Fruit fly (Drosophila melanogaster) whole organism, pupa: ENCODE measurements around the gene Plap.

Source experiments
- CG10348 ChIP-seq: fragments of 200-800 bp; sonication (Bioruptor generic); IDR thresholded peaks from 2 replicates; pipeline ENCODE4 v1.3.6; 2022; ENCODE audit warnings: missing biosample characterization, missing genetic modification characterization
- CG12605 ChIP-seq: fragments of 200-800 bp; sonication (Bioruptor generic); IDR thresholded peaks from 2 replicates; pipeline ENCODE4 v1.3.6; 2022; ENCODE audit warnings: missing biosample characterization, missing genetic modification characterization
- CG13204 ChIP-seq: fragments of 200-800 bp; sonication (Bioruptor generic); optimal IDR thresholded peaks from 2 replicates; lab custom pipeline; 2018; ENCODE audit warnings: missing biosample characterization, mild to moderate bottlenecking, missing genetic modification characterization, moderate library complexity
- CG14655 ChIP-seq: fragments of 200-800 bp; sonication (Bioruptor generic); optimal IDR thresholded peaks from 3 replicates; lab custom pipeline; 2017; ENCODE audit warnings: mild to moderate bottlenecking, missing biosample characterization, missing genetic modification reagents, missing genetic modification characterization
- CG15710 ChIP-seq: fragments of 200-800 bp; sonication (Bioruptor generic); optimal IDR thresholded peaks from 2 replicates; lab custom pipeline; 2018; ENCODE audit warnings: missing biosample characterization, mild to moderate bottlenecking, missing genetic modification characterization, moderate library complexity
- CG17806 ChIP-seq: fragments of 200-800 bp; sonication (Bioruptor generic); optimal IDR thresholded peaks from 2 replicates; lab custom pipeline; 2018; ENCODE audit warnings: missing biosample characterization, mild to moderate bottlenecking, missing genetic modification characterization, moderate library complexity
- CG32121 ChIP-seq: fragments of 200-800 bp; sonication (Bioruptor generic); IDR thresholded peaks from 2 replicates; pipeline ENCODE4 v1.3.6; 2022; ENCODE audit warnings: missing biosample characterization, missing genetic modification characterization
- CG34367 ChIP-seq: fragments of 200-800 bp; sonication (Bioruptor generic); optimal IDR thresholded peaks from 2 replicates; lab custom pipeline; 2018; ENCODE audit warnings: missing biosample characterization, mild to moderate bottlenecking, missing genetic modification characterization
- CG4496 ChIP-seq: fragments of 200-800 bp; sonication (Bioruptor generic); IDR thresholded peaks from 3 replicates; pipeline ENCODE4 v1.3.6; 2022; ENCODE audit warnings: missing biosample characterization, missing genetic modification characterization
- CG8159 ChIP-seq: fragments of 200-800 bp; sonication (Bioruptor generic); optimal IDR thresholded peaks from 3 replicates; lab custom pipeline; 2018; ENCODE audit warnings: missing biosample characterization, mild to moderate bottlenecking, missing genetic modification characterization, moderate library complexity
- CG8301 ChIP-seq: fragments of 200-800 bp; sonication (Bioruptor generic); optimal IDR thresholded peaks from 2 replicates; lab custom pipeline; 2018; ENCODE audit warnings: missing biosample characterization, mild to moderate bottlenecking, missing genetic modification characterization
- CG9948 ChIP-seq: fragments of 200-800 bp; sonication (Bioruptor generic); optimal IDR thresholded peaks from 2 replicates; lab custom pipeline; 2018; ENCODE audit warnings: missing biosample characterization, mild to moderate bottlenecking, missing genetic modification characterization, moderate library complexity
- D1 ChIP-seq: fragments of 200-800 bp; sonication (Bioruptor generic); optimal IDR thresholded peaks from 2 replicates; lab custom pipeline; 2018; ENCODE audit warnings: missing biosample characterization, mild to moderate bottlenecking, missing genetic modification characterization, moderate library complexity
- EcR ChIP-seq: fragments of 200-800 bp; sonication (Bioruptor generic); optimal IDR thresholded peaks from 3 replicates; lab custom pipeline; 2019; ENCODE audit warnings: missing biosample characterization, missing genetic modification characterization, mild to moderate bottlenecking, moderate library complexity, missing genetic modification reagents
- Ets98B ChIP-seq: fragments of 200-800 bp; sonication (Bioruptor generic); IDR thresholded peaks from 2 replicates; pipeline ENCODE4 v1.3.6; 2022; ENCODE audit warnings: missing biosample characterization, missing genetic modification characterization
- Pif1A ChIP-seq: fragments of 200-800 bp; sonication (Bioruptor generic); optimal IDR thresholded peaks from 3 replicates; lab custom pipeline; 2016; ENCODE audit warnings: missing biosample characterization, missing genetic modification characterization
- Pif1B ChIP-seq: fragments of 200-800 bp; sonication (Bioruptor generic); optimal IDR thresholded peaks from 3 replicates; lab custom pipeline; 2016; ENCODE audit warnings: missing biosample characterization, missing genetic modification characterization
- Snoo ChIP-seq: fragments of 200-800 bp; sonication (Bioruptor generic); optimal IDR thresholded peaks from 3 replicates; lab custom pipeline; 2017; ENCODE audit warnings: missing biosample characterization, mild to moderate bottlenecking, missing genetic modification characterization, inconsistent platforms
- fd96Ca ChIP-seq: fragments of 200-800 bp; sonication (Bioruptor generic); IDR thresholded peaks from 3 replicates; pipeline ENCODE4 v1.3.6; 2022; ENCODE audit warnings: missing biosample characterization, missing genetic modification characterization
- gl ChIP-seq: fragments of 200-800 bp; sonication (Bioruptor generic); optimal IDR thresholded peaks from 2 replicates; lab custom pipeline; 2018; ENCODE audit warnings: missing biosample characterization, mild to moderate bottlenecking, missing genetic modification characterization
- rn ChIP-seq: fragments of 200-800 bp; sonication (Bioruptor generic); IDR thresholded peaks from 2 replicates; pipeline ENCODE4 v1.3.6; 2022; ENCODE audit warnings: missing biosample characterization, missing genetic modification characterization

Plap gene

dm6 chr2L:1125437-1125836, 44.7 kb downstream of the Plap start:
- TF ChIP-seq CG9948 (tag; lab: Kevin White, UChicago) (no peak), CG12605 (GFP tag; lab: Robert Waterston, UW) (0 out of 2 replicates have a peak, but pooled peaks have one; percentile 18), CG4496 (GFP tag; lab: Robert Waterston, UW) (peak; percentile 25; the same call in 1 of the 3 replicates)

DNA sequence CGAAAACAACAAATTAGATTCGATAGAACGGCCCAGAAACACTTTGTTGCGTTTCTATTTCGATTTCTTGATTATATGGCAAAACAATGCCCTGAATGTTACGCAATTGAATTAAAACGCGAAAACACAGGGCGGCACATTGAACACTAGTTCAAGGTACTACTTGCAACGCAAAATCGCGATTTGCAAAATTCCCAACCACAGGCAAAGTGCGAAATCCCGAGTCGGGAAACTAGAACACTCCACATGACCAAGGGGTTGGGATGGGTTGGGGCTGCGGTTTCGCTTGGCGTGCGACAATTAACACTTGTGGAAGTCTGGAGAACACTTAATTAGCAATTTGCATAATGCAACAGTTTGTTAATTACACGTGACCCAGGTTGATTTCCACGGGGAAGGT, 45.9 kb downstream of the Plap start:
- TF ChIP-seq Ets98B (GFP tag; lab: Robert Waterston, UW) (no peak), D1 (tag; lab: Kevin White, UChicago) (no peak), gl (no peak), CG32121 (GFP tag; lab: Robert Waterston, UW) (no peak), CG12605 (GFP tag; lab: Robert Waterston, UW) (no peak), rn (no peak), CG4496 (GFP tag; lab: Robert Waterston, UW) (no peak), CG10348 (GFP tag; lab: Robert Waterston, UW) (no peak), CG8301 (no peak), EcR (GFP tag; lab: Kevin White, UChicago) (no peak), CG13204 (GFP tag; lab: Kevin White, UChicago) (no peak), Snoo (no peak), CG15710 (no peak), CG17806 (tag; lab: Kevin White, UChicago) (no peak), CG34367 (tag; lab: Kevin White, UChicago) (no peak), Pif1A (no peak), fd96Ca (GFP tag; lab: Robert Waterston, UW) (no peak), CG9948 (tag; lab: Kevin White, UChicago) (no peak)

dm6 chr2L:1123078-1123818, 46.9 kb downstream of the Plap start:
- TF ChIP-seq gl (no peak), EcR (GFP tag; lab: Kevin White, UChicago) (peak; percentile 70)

- no peak for TF ChIP-seq CG10348 (GFP tag; lab: Robert Waterston, UW)
- TF ChIP-seq CG9948 (tag; lab: Kevin White, UChicago) = no peak
- TF ChIP-seq CG8301 = no peak
- no peak for TF ChIP-seq CG12605 (GFP tag; lab: Robert Waterston, UW)
- no peak for TF ChIP-seq gl
- TF ChIP-seq CG32121 (GFP tag; lab: Robert Waterston, UW) = no peak
- TF ChIP-seq Ets98B (GFP tag; lab: Robert Waterston, UW) = no peak
Observed at dm6 chr2L:1122711-1122960, 47.5 kb downstream of the Plap start.

DNA sequence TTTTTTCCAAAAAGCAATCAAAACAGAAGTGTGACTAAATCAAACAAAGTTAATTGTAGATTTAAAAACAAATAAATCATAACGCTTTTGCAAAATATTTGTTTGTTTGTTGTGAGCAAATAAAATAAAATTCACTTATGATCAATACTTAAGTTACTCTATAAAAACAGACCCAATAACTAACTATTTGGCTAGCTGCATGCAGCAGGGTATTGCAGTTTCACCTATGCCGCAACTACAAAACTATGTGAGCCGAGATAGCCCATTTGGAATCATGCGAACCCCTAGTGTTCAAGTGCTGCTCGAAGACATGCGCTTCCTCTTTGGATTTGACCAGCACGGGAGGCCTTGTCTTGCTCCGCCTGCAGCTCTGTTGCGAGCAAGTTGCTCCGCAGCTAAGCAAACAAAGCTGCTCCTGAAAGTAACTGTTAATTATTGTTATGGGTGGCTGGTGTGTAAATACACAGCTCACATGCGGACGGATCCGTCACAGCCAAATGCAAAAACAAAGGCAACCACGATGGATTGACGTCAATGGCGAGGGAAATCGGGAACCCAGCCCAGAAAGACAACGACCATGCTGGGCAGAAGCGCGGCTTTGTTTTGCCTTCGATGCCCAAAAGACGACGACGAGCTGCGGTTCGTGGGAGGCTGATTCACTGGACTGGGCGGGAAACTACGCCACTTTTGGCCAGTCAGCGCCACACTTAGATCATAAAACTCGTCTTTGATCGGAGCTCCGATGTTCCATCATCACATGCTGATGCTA, 48.0 kb downstream of the Plap start:
- TF ChIP-seq CG9948 (tag; lab: Kevin White, UChicago) (no peak), CG13204 (GFP tag; lab: Kevin White, UChicago) (no peak), CG14655 (GFP tag; lab: Kevin White, UChicago) (no peak), CG12605 (GFP tag; lab: Robert Waterston, UW) (no peak), Ets98B (GFP tag; lab: Robert Waterston, UW) (no peak), CG8301 (no peak)

- no peak for TF ChIP-seq fd96Ca (GFP tag; lab: Robert Waterston, UW)
- TF ChIP-seq CG14655 (GFP tag; lab: Kevin White, UChicago) = peak; percentile 24
- TF ChIP-seq CG4496 (GFP tag; lab: Robert Waterston, UW) = peak; percentile 54; the same call in 1 of the 3 replicates
- TF ChIP-seq, all 21 proteins: peak for 2
Observed at dm6 chr2L:1120206-1120902, 49.8 kb downstream of the Plap start.

DNA sequence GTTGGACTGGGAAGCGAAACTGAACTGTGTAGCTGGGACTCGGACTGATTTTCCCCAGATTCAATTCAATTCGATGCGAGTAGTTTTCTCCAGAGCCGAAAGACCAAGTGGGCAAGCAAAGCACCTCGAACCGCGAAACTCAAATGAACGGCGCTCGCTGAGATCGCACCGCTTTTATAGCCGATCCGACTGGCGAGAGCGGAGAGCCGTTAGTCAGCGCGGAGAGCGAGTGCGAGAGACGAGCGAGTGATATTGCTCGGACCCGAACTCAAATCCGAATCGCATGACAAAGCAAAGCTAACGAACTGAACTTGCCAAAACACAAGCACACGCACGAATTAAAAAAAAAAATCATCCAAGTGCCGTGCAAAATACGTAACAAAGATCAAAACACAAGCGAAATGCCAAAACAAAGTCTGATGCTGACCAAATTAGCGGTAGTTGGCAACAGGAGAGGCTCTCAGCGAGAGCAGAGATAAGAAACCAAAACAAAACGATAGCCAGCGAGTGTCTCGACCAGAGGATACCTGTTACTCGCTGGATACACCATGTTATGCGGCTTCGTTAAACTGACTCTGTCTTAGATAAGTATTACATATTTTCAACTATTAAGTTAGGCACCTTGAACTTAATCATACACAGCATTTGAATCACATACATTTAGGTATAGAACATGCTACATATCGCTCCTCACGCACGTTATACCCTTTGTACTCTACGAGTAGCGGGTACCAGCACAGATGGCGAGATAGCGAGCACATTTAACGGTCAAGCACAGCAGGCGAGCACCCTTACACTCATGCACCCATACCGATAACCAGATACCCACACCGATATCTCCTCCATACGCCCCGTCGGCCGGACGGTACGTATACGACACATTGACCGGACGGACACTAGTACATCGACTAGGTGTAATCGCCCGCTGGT, 51.0 kb downstream of the Plap start:
- TF ChIP-seq CG8159 (tag; lab: Kevin White, UChicago) (peak; percentile 71), CG34367 (tag; lab: Kevin White, UChicago) (peak; percentile 41), Pif1B (peak; percentile 70), CG17806 (tag; lab: Kevin White, UChicago) (peak; percentile 61), rn (peak; percentile 57), CG8301 (peak; percentile 74), Ets98B (GFP tag; lab: Robert Waterston, UW) (peak; percentile 58), CG13204 (GFP tag; lab: Kevin White, UChicago) (no peak), Snoo (peak; percentile 73), EcR (GFP tag; lab: Kevin White, UChicago) (peak; percentile 78), CG15710 (peak; percentile 62), Pif1A (peak; percentile 59), CG14655 (GFP tag; lab: Kevin White, UChicago) (peak; percentile 75), gl (peak; percentile 36), CG4496 (GFP tag; lab: Robert Waterston, UW) (peak; percentile 80), fd96Ca (GFP tag; lab: Robert Waterston, UW) (peak; percentile 88), D1 (tag; lab: Kevin White, UChicago) (no peak), CG12605 (GFP tag; lab: Robert Waterston, UW) (peak; percentile 73), CG10348 (GFP tag; lab: Robert Waterston, UW) (peak; percentile 45; the same call in 1 of the 2 replicates), CG9948 (tag; lab: Kevin White, UChicago) (peak; percentile 46), CG32121 (GFP tag; lab: Robert Waterston, UW) (peak; percentile 71)
